Worm (Caenorhabditis elegans) whole organism, L4 larva: ENCODE measurements around the gene mesp-1.

Experiments used
- Y5F2A.4 ChIP-seq: fragments of 200-800 bp; sonication (Bioruptor generic); optimal IDR thresholded peaks from 2 replicates; lab custom pipeline; 2018; ENCODE audit warnings: mild to moderate bottlenecking, missing genetic modification characterization, missing compliant biosample characterization
- aha-1 ChIP-seq: fragments of 150-350 bp; peaks from one replicate; lab custom pipeline; 2014; ENCODE audit warnings: missing biosample characterization, missing genetic modification characterization
- ama-1 ChIP-seq: fragments of 150-350 bp; optimal IDR thresholded peaks from 2 replicates; lab custom pipeline; 2014; ENCODE audit warnings: inconsistent platforms, mixed read lengths
- egl-27 ChIP-seq: sonication (generic microtip); optimal IDR thresholded peaks from 3 replicates; lab custom pipeline; 2017; ENCODE audit warnings: missing biosample characterization, missing genetic modification reagents, missing genetic modification characterization
- jun-1 ChIP-seq: fragments of 150-350 bp; optimal IDR thresholded peaks from 2 replicates; lab custom pipeline; 2014; ENCODE audit warnings: missing biosample characterization, missing genetic modification reagents, missing genetic modification characterization
- lin-39 ChIP-seq: fragments of 150-350 bp; optimal IDR thresholded peaks from 2 replicates; lab custom pipeline; 2014; ENCODE audit warnings: missing biosample characterization, missing genetic modification reagents, missing genetic modification characterization
- lsy-2 ChIP-seq, 2 experiments: fragments of 150-350 bp in 1 of 2; sonication (generic microtip) in 1 of 2; optimal IDR thresholded peaks; 2 replicates each; lab custom pipeline; 2014 to 2017; ENCODE audit warnings: missing biosample characterization in 2 of 2, missing genetic modification characterization in 2 of 2
- nhr-77 ChIP-seq: fragments of 150-350 bp; optimal IDR thresholded peaks from 2 replicates; lab custom pipeline; 2014; ENCODE audit warnings: missing biosample characterization, missing genetic modification characterization
- sdz-12 ChIP-seq: fragments of 200-800 bp; sonication (Bioruptor generic); optimal IDR thresholded peaks from 2 replicates; lab custom pipeline; 2018; ENCODE audit warnings: mild to moderate bottlenecking, missing genetic modification characterization, missing compliant biosample characterization
- snpc-4 ChIP-seq: fragments of 150-350 bp; optimal IDR thresholded peaks from 2 replicates; lab custom pipeline; 2014; ENCODE audit warnings: missing biosample characterization, missing genetic modification characterization
- unc-39 ChIP-seq: sonication (generic microtip); optimal IDR thresholded peaks from 2 replicates; lab custom pipeline; 2017; ENCODE audit warnings: missing biosample characterization, missing genetic modification characterization
- unc-62 ChIP-seq, 3 experiments: fragments of 150-350 bp in 1 of 3; sonication (generic microtip); optimal IDR thresholded peaks in 2 of 3; peaks in 1 of 3; 1 replicate in 1 of 3; 2 replicates in 2 of 3; lab custom pipeline; 2014 to 2017; ENCODE audit warnings: missing biosample characterization in 3 of 3, missing genetic modification characterization in 3 of 3, missing genetic modification reagents in 3 of 3, missing genotype in 1 of 3

- no peak for TF ChIP-seq lsy-2 (tag; optimal IDR thresholded peaks at IDR 0.05; lab: Kevin White, UChicago)
- no peak for TF ChIP-seq ama-1 (lab: Kevin White, UChicago)
- TF ChIP-seq unc-39 (tag; lab: Kevin White, UChicago), result no peak
- no peak for TF ChIP-seq nhr-77 (tag; lab: Kevin White, UChicago)
- TF ChIP-seq aha-1 (tag; lab: Kevin White, UChicago), result no peak
- TF ChIP-seq jun-1 (tag; lab: Kevin White, UChicago), result no peak
- no peak for TF ChIP-seq unc-62 (GFP tag; optimal IDR thresholded peaks at IDR 0.05 in 1 of 2; lab: Kevin White, UChicago)
- no peak for TF ChIP-seq unc-62 (tag; optimal IDR thresholded peaks at IDR 0.05; lab: Kevin White, UChicago)
- no peak for TF ChIP-seq egl-27
- no peak for TF ChIP-seq lin-39 (tag; lab: Kevin White, UChicago)
- no peak for TF ChIP-seq sdz-12
- no peak for TF ChIP-seq Y5F2A.4 (GFP tag; lab: Kevin White, UChicago)
- TF ChIP-seq snpc-4 (tag; lab: Kevin White, UChicago), result no peak
These were observed 2.8 kb upstream of the mesp-1 start, which contains the start of gene C28C12.12 for ce11 chrIV:8496263-8496662.
